Fruit fly (Drosophila melanogaster) whole organism, pupa: ENCODE results near the gene sowah.

ENCODE experiments used
- CG10348 ChIP-seq: fragments of 200-800 bp; sonication (Bioruptor generic); IDR thresholded peaks from 2 replicates; pipeline ENCODE4 v1.3.6; 2022; ENCODE audit warnings: missing biosample characterization, missing genetic modification characterization
- CG12605 ChIP-seq: fragments of 200-800 bp; sonication (Bioruptor generic); IDR thresholded peaks from 2 replicates; pipeline ENCODE4 v1.3.6; 2022; ENCODE audit warnings: missing biosample characterization, missing genetic modification characterization
- CG13204 ChIP-seq: fragments of 200-800 bp; sonication (Bioruptor generic); optimal IDR thresholded peaks from 2 replicates; lab custom pipeline; 2018; ENCODE audit warnings: missing biosample characterization, mild to moderate bottlenecking, missing genetic modification characterization, moderate library complexity
- CG14655 ChIP-seq: fragments of 200-800 bp; sonication (Bioruptor generic); optimal IDR thresholded peaks from 3 replicates; lab custom pipeline; 2017; ENCODE audit warnings: mild to moderate bottlenecking, missing biosample characterization, missing genetic modification reagents, missing genetic modification characterization
- CG15710 ChIP-seq: fragments of 200-800 bp; sonication (Bioruptor generic); optimal IDR thresholded peaks from 2 replicates; lab custom pipeline; 2018; ENCODE audit warnings: missing biosample characterization, mild to moderate bottlenecking, missing genetic modification characterization, moderate library complexity
- CG17806 ChIP-seq: fragments of 200-800 bp; sonication (Bioruptor generic); optimal IDR thresholded peaks from 2 replicates; lab custom pipeline; 2018; ENCODE audit warnings: missing biosample characterization, mild to moderate bottlenecking, missing genetic modification characterization, moderate library complexity
- CG32121 ChIP-seq: fragments of 200-800 bp; sonication (Bioruptor generic); IDR thresholded peaks from 2 replicates; pipeline ENCODE4 v1.3.6; 2022; ENCODE audit warnings: missing biosample characterization, missing genetic modification characterization
- CG34367 ChIP-seq: fragments of 200-800 bp; sonication (Bioruptor generic); optimal IDR thresholded peaks from 2 replicates; lab custom pipeline; 2018; ENCODE audit warnings: missing biosample characterization, mild to moderate bottlenecking, missing genetic modification characterization
- CG4496 ChIP-seq: fragments of 200-800 bp; sonication (Bioruptor generic); IDR thresholded peaks from 3 replicates; pipeline ENCODE4 v1.3.6; 2022; ENCODE audit warnings: missing biosample characterization, missing genetic modification characterization
- CG8159 ChIP-seq: fragments of 200-800 bp; sonication (Bioruptor generic); optimal IDR thresholded peaks from 3 replicates; lab custom pipeline; 2018; ENCODE audit warnings: missing biosample characterization, mild to moderate bottlenecking, missing genetic modification characterization, moderate library complexity
- CG8301 ChIP-seq: fragments of 200-800 bp; sonication (Bioruptor generic); optimal IDR thresholded peaks from 2 replicates; lab custom pipeline; 2018; ENCODE audit warnings: missing biosample characterization, mild to moderate bottlenecking, missing genetic modification characterization
- CG9948 ChIP-seq: fragments of 200-800 bp; sonication (Bioruptor generic); optimal IDR thresholded peaks from 2 replicates; lab custom pipeline; 2018; ENCODE audit warnings: missing biosample characterization, mild to moderate bottlenecking, missing genetic modification characterization, moderate library complexity
- D1 ChIP-seq: fragments of 200-800 bp; sonication (Bioruptor generic); optimal IDR thresholded peaks from 2 replicates; lab custom pipeline; 2018; ENCODE audit warnings: missing biosample characterization, mild to moderate bottlenecking, missing genetic modification characterization, moderate library complexity
- EcR ChIP-seq: fragments of 200-800 bp; sonication (Bioruptor generic); optimal IDR thresholded peaks from 3 replicates; lab custom pipeline; 2019; ENCODE audit warnings: missing biosample characterization, missing genetic modification characterization, mild to moderate bottlenecking, moderate library complexity, missing genetic modification reagents
- Ets98B ChIP-seq: fragments of 200-800 bp; sonication (Bioruptor generic); IDR thresholded peaks from 2 replicates; pipeline ENCODE4 v1.3.6; 2022; ENCODE audit warnings: missing biosample characterization, missing genetic modification characterization
- Pif1A ChIP-seq: fragments of 200-800 bp; sonication (Bioruptor generic); optimal IDR thresholded peaks from 3 replicates; lab custom pipeline; 2016; ENCODE audit warnings: missing biosample characterization, missing genetic modification characterization
- Pif1B ChIP-seq: fragments of 200-800 bp; sonication (Bioruptor generic); optimal IDR thresholded peaks from 3 replicates; lab custom pipeline; 2016; ENCODE audit warnings: missing biosample characterization, missing genetic modification characterization
- Snoo ChIP-seq: fragments of 200-800 bp; sonication (Bioruptor generic); optimal IDR thresholded peaks from 3 replicates; lab custom pipeline; 2017; ENCODE audit warnings: missing biosample characterization, mild to moderate bottlenecking, missing genetic modification characterization, inconsistent platforms
- fd96Ca ChIP-seq: fragments of 200-800 bp; sonication (Bioruptor generic); IDR thresholded peaks from 3 replicates; pipeline ENCODE4 v1.3.6; 2022; ENCODE audit warnings: missing biosample characterization, missing genetic modification characterization
- gl ChIP-seq: fragments of 200-800 bp; sonication (Bioruptor generic); optimal IDR thresholded peaks from 2 replicates; lab custom pipeline; 2018; ENCODE audit warnings: missing biosample characterization, mild to moderate bottlenecking, missing genetic modification characterization
- rn ChIP-seq: fragments of 200-800 bp; sonication (Bioruptor generic); IDR thresholded peaks from 2 replicates; pipeline ENCODE4 v1.3.6; 2022; ENCODE audit warnings: missing biosample characterization, missing genetic modification characterization

Gene sowah

dm6 chr3L:12530044-12530443, 42.3 kb downstream of the sowah start, which contains the start of gene nst:
nst (minus strand) TSS chr3L:12530171.
- TF ChIP-seq CG9948 (no peak), Snoo (tag; lab: Kevin White, UChicago) (no peak), CG12605 (GFP tag; lab: Robert Waterston, UW) (no peak), fd96Ca (GFP tag; lab: Robert Waterston, UW) (no peak), gl (no peak), CG15710 (no peak), CG8159 (tag; lab: Kevin White, UChicago) (no peak), rn (GFP tag; lab: Robert Waterston, UW) (no peak), EcR (no peak), CG17806 (no peak), CG13204 (GFP tag; lab: Kevin White, UChicago) (no peak), CG8301 (no peak), D1 (tag; lab: Kevin White, UChicago) (no peak), CG10348 (GFP tag; lab: Robert Waterston, UW) (no peak), CG32121 (GFP tag; lab: Robert Waterston, UW) (no peak)

DNA sequence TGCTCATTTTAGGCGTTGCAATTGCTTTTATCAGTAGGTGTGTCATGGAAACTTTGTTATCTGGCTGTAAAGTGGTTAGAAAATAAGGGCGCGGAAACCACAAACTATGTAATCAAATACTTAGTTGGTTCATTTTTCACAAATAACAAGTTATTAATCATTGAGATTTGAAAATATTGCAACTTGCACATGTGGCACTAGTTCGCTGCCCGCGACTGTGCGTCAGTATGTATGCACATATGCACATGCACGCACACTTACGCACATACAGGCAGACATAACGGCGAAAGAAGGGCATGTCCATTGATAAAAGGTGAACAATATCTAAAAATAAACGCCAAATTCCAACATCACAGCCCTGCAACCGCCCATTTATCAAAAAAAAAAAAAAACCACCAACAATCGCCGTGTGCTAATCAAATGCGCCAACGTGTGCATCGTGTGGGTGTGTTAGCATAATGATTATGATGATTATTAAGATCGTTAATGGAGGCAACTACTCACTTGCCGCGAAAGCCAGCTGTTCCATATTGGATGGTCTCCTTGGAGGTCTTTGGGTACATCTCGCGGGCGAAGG, 42.8 kb downstream of the sowah start:
- no peak for TF ChIP-seq CG13204 (GFP tag; lab: Kevin White, UChicago)
- peak; percentile 79 for TF ChIP-seq Pif1A
- peak; percentile 47 for TF ChIP-seq CG15710
- TF ChIP-seq CG32121 (GFP tag; lab: Robert Waterston, UW): peak; percentile 74
- no peak for TF ChIP-seq EcR
- TF ChIP-seq D1 (tag; lab: Kevin White, UChicago): no peak
- TF ChIP-seq fd96Ca (GFP tag; lab: Robert Waterston, UW): peak; percentile 72; the same call in 2 of the 3 replicates
- TF ChIP-seq Snoo (tag; lab: Kevin White, UChicago): peak; percentile 68
- TF ChIP-seq CG8301: peak; percentile 73
- TF ChIP-seq CG4496 (GFP tag; lab: Robert Waterston, UW): peak; percentile 85
- peak; percentile 60 for TF ChIP-seq CG8159 (tag; lab: Kevin White, UChicago)
- peak; percentile 39 for TF ChIP-seq gl
- TF ChIP-seq CG17806: peak; percentile 62
- peak; percentile 71 for TF ChIP-seq CG14655 (GFP tag; lab: Kevin White, UChicago)
- peak; percentile 58 for TF ChIP-seq CG34367
- no peak for TF ChIP-seq CG10348 (GFP tag; lab: Robert Waterston, UW)
- peak; percentile 51 for TF ChIP-seq Pif1B
- TF ChIP-seq CG9948: peak; percentile 51
- peak; percentile 72 for TF ChIP-seq CG12605 (GFP tag; lab: Robert Waterston, UW)
- 0 out of 2 replicates have a peak, but pooled peaks have one; percentile 22 for TF ChIP-seq rn (GFP tag; lab: Robert Waterston, UW)
- TF ChIP-seq Ets98B: peak; percentile 82

DNA sequence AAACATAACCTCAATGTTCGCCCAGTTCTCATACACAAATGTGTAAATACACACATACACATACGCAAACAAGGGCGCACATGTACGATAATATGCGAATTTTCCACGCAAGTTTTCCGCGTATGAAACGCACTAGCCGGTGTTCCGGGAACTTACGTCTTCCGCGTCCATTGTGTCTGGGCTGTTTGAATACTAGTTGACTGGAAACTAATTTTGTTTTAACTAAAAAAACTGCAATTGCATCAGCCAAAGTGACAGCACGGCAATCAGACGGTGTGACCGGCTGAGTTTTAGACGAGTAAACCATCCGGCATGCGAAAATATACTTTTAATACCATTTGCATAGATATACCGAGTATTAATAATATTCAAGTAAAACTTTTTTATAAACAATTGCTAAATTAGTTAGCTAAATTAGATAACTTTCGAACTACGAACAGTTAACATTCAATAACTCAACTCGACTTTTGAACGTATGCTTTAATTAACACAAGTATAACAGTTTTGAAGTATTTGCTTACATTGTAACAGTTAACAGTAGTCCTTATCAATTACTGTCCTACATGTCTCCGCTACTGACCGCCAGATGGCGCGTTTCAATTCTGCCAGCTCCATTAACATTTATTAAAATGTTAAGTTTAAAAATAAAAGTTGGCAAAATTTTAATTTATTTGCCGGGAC, 45.8 kb downstream of the sowah start, which contains the start of gene eIF2beta:
Gene eIF2beta (minus strand): TSS at position 299 of the 681 bp plus-strand sequence.
- TF ChIP-seq D1 (tag; lab: Kevin White, UChicago): no peak
- peak; percentile 0 for TF ChIP-seq gl
- TF ChIP-seq Pif1A: no peak
- TF ChIP-seq CG14655 (GFP tag; lab: Kevin White, UChicago): peak; percentile 42
- no peak for TF ChIP-seq rn (GFP tag; lab: Robert Waterston, UW)
- TF ChIP-seq CG13204 (GFP tag; lab: Kevin White, UChicago): no peak
- TF ChIP-seq CG10348 (GFP tag; lab: Robert Waterston, UW): no peak
- peak; percentile 20 for TF ChIP-seq CG34367
- TF ChIP-seq CG15710: peak; percentile 12
- no peak for TF ChIP-seq CG17806
- TF ChIP-seq CG9948: no peak
- no peak for TF ChIP-seq CG8301
- no peak for TF ChIP-seq Ets98B
- TF ChIP-seq Pif1B: peak; percentile 0
- TF ChIP-seq Snoo (tag; lab: Kevin White, UChicago): peak; percentile 35
- peak; percentile 15 for TF ChIP-seq CG8159 (tag; lab: Kevin White, UChicago)
- 0 out of 3 replicates have a peak, but pooled peaks have one; percentile 9 for TF ChIP-seq CG4496 (GFP tag; lab: Robert Waterston, UW)
- no peak for TF ChIP-seq CG12605 (GFP tag; lab: Robert Waterston, UW)
- no peak for TF ChIP-seq fd96Ca (GFP tag; lab: Robert Waterston, UW)
- TF ChIP-seq EcR: no peak
- no peak for TF ChIP-seq CG32121 (GFP tag; lab: Robert Waterston, UW)

DNA sequence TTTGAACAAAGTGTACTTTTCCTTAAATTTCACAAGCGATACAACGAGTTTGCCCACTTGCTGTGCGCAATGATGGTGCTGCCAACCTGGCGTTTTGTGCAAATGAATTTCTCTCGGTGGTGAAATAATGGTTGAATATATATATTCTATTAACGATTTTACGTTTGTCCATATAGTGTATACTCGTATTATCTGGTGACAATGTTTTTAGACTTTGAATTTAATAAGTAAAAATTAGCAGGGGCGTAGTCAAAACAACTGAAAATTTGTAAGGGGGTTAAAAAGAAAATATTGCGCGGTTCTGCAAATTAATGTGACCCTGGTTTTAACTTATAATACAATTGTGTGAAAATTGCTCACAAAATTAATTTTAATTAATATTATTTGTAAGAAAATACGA, 48.4 kb downstream of the sowah start, which contains the start of the genes ver and Gcn5:
Gene ver (plus strand): TSS at position 47 of the 400 bp plus-strand sequence.
Gene Gcn5 (minus strand): TSS at position 74 of the 400 bp plus-strand sequence.
- TF ChIP-seq rn (GFP tag; lab: Robert Waterston, UW): peak; percentile 95
- peak; percentile 91 for TF ChIP-seq CG34367
- peak; percentile 98 for TF ChIP-seq CG32121 (GFP tag; lab: Robert Waterston, UW)
- peak; percentile 93 for TF ChIP-seq CG9948
- TF ChIP-seq CG10348 (GFP tag; lab: Robert Waterston, UW): peak; percentile 90
- TF ChIP-seq gl: peak; percentile 83
- peak; percentile 97 for TF ChIP-seq Pif1B
- TF ChIP-seq D1 (tag; lab: Kevin White, UChicago): no peak
- TF ChIP-seq CG17806: peak; percentile 94
- no peak for TF ChIP-seq CG13204 (GFP tag; lab: Kevin White, UChicago)
- peak; percentile 92 for TF ChIP-seq CG8159 (tag; lab: Kevin White, UChicago)
- TF ChIP-seq EcR: peak; percentile 17
- peak; percentile 96 for TF ChIP-seq CG12605 (GFP tag; lab: Robert Waterston, UW)
- TF ChIP-seq Pif1A: peak; percentile 96
- peak; percentile 96 for TF ChIP-seq fd96Ca (GFP tag; lab: Robert Waterston, UW)
- TF ChIP-seq CG14655 (GFP tag; lab: Kevin White, UChicago): peak; percentile 97
- TF ChIP-seq Snoo (tag; lab: Kevin White, UChicago): peak; percentile 93
- peak; percentile 99 for TF ChIP-seq CG4496 (GFP tag; lab: Robert Waterston, UW)
- TF ChIP-seq CG8301: peak; percentile 95
- peak; percentile 98 for TF ChIP-seq Ets98B
- TF ChIP-seq CG15710: peak; percentile 95

DNA sequence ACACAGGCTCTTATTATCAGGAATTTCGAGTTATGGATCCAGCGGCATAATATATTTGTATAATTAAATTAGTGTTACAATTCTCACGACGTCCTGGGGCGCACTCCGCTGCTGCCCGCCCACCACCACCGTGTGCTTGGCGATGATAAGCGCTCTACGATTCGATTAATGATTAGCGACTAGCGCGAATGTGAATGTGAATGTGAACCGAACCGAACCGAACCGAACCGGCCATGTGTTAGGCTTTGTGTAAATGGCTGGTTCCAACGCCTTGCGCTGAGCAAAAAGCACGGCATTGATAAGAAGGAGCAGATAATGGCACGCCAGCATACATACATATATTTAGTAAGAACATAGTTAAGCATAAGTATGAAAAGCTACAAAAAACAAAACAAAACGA, 53.0 kb downstream of the sowah start:
- TF ChIP-seq CG17806 (no peak), CG14655 (GFP tag; lab: Kevin White, UChicago) (no peak), CG10348 (GFP tag; lab: Robert Waterston, UW) (no peak), CG15710 (no peak), D1 (tag; lab: Kevin White, UChicago) (no peak), CG32121 (GFP tag; lab: Robert Waterston, UW) (no peak), CG8159 (tag; lab: Kevin White, UChicago) (no peak)
